Worm (Caenorhabditis elegans) whole organism, L1 larva: Measurements from ENCODE around the gene sec-61.A.

Experiments used
- C34B4.2 ChIP-seq: sonication (generic microtip); optimal IDR thresholded peaks from 2 replicates; lab custom pipeline; 2017; ENCODE audit warnings: mild to moderate bottlenecking, missing genetic modification characterization, missing compliant biosample characterization
- Y116A8C.19 ChIP-seq: sonication (generic microtip); optimal IDR thresholded peaks from 2 replicates; lab custom pipeline; 2016; ENCODE audit warnings: missing compliant biosample characterization, missing genetic modification characterization, borderline replicate concordance
- alr-1 ChIP-seq: fragments of 200-800 bp; sonication (Bioruptor generic); optimal IDR thresholded peaks from 2 replicates; lab custom pipeline; 2018; ENCODE audit warnings: borderline replicate concordance, mild to moderate bottlenecking, missing genetic modification characterization, missing compliant biosample characterization
- aly-2 ChIP-seq: fragments of 150-350 bp; optimal IDR thresholded peaks from 2 replicates; lab custom pipeline; 2014; ENCODE audit warnings: missing biosample characterization, missing genetic modification characterization
- ama-1 ChIP-seq: fragments of 150-350 bp; optimal IDR thresholded peaks from 2 replicates; lab custom pipeline; 2014
- ceh-8 ChIP-seq: fragments of 200-800 bp; sonication (Bioruptor generic); optimal IDR thresholded peaks from 2 replicates; lab custom pipeline; 2018; ENCODE audit warnings: mild to moderate bottlenecking, missing genetic modification characterization, moderate library complexity, missing compliant biosample characterization
- ceh-82 ChIP-seq, 3 experiments: fragments of 150-350 bp in 1 of 3; sonication (generic microtip) in 2 of 3; optimal IDR thresholded peaks; 2 replicates each; lab custom pipeline; 2014 to 2017; ENCODE audit warnings: missing biosample characterization in 3 of 3, missing genetic modification characterization in 3 of 3
- dpl-1 ChIP-seq, 3 experiments: fragments of 150-350 bp in 2 of 3; sonication (generic microtip) in 1 of 3; optimal IDR thresholded peaks; 2 replicates each; lab custom pipeline; 2014 to 2017; ENCODE audit warnings: missing biosample characterization in 3 of 3, missing genetic modification characterization in 3 of 3, missing genetic modification reagents in 3 of 3
- efl-1 ChIP-seq, 4 experiments: fragments of 150-350 bp; optimal IDR thresholded peaks in 3 of 4; peaks in 1 of 4; 1 replicate in 1 of 4; 2 replicates in 3 of 4; lab custom pipeline; 2014; ENCODE audit warnings: missing biosample characterization in 2 of 4, missing genetic modification characterization in 2 of 4, missing genetic modification reagents in 2 of 4
- egl-13 ChIP-seq: sonication (generic microtip); optimal IDR thresholded peaks from 2 replicates; lab custom pipeline; 2016; ENCODE audit warnings: missing genotype, missing genetic modification reagents, missing genetic modification characterization, missing compliant biosample characterization
- elt-3 ChIP-seq, 6 experiments: fragments of 150-350 bp in 1 of 6; sonication (generic microtip); optimal IDR thresholded peaks; 2 replicates each; lab custom pipeline; 2017 to 2018; ENCODE audit warnings: missing biosample characterization in 6 of 6, missing genetic modification characterization in 6 of 6, inconsistent platforms in 1 of 6
- fos-1 ChIP-seq: fragments of 150-350 bp; optimal IDR thresholded peaks from 2 replicates; lab custom pipeline; 2014; ENCODE audit warnings: missing biosample characterization, missing genetic modification characterization
- lin-13 ChIP-seq: fragments of 150-350 bp; optimal IDR thresholded peaks from 2 replicates; lab custom pipeline; 2014; ENCODE audit warnings: missing biosample characterization, missing genetic modification reagents, missing genetic modification characterization
- lin-14 ChIP-seq: fragments of 200-800 bp; sonication (Bioruptor generic); optimal IDR thresholded peaks from 2 replicates; lab custom pipeline; 2018; ENCODE audit warnings: mild to moderate bottlenecking, missing genetic modification characterization, moderate library complexity, missing compliant biosample characterization
- lin-15B ChIP-seq: fragments of 150-350 bp; sonication (generic microtip); optimal IDR thresholded peaks from 3 replicates; lab custom pipeline; 2014; ENCODE audit warnings: missing biosample characterization, missing genetic modification characterization
- lin-35 ChIP-seq, 2 experiments: fragments of 150-350 bp; optimal IDR thresholded peaks; 2 replicates each; lab custom pipeline; 2014; ENCODE audit warnings: missing biosample characterization in 2 of 2, missing genetic modification characterization in 2 of 2, missing genetic modification reagents in 2 of 2
- lsy-2 ChIP-seq, 2 experiments: fragments of 150-350 bp; optimal IDR thresholded peaks; 2 replicates each; lab custom pipeline; 2014; ENCODE audit warnings: missing biosample characterization in 2 of 2, missing genetic modification characterization in 2 of 2
- mab-9 ChIP-seq: fragments of 200-800 bp; sonication (Bioruptor generic); IDR thresholded peaks from 2 replicates; pipeline ENCODE4 v1.3.6; 2022; ENCODE audit warnings: missing genetic modification reagents, missing genetic modification characterization, missing compliant biosample characterization
- mdl-1 ChIP-seq, 2 experiments: fragments of 150-350 bp; optimal IDR thresholded peaks; 2 replicates each; lab custom pipeline; 2014 to 2017; ENCODE audit warnings: missing biosample characterization in 2 of 2, missing genetic modification characterization in 2 of 2, inconsistent platforms in 1 of 2
- mep-1 ChIP-seq: fragments of 150-350 bp; optimal IDR thresholded peaks from 2 replicates; lab custom pipeline; 2014; ENCODE audit warnings: missing biosample characterization, missing genetic modification characterization
- nhr-12 ChIP-seq: sonication (generic microtip); optimal IDR thresholded peaks from 2 replicates; lab custom pipeline; 2017; ENCODE audit warnings: missing biosample characterization, missing genetic modification characterization
- nhr-19 ChIP-seq: fragments of 200-800 bp; sonication (Bioruptor generic); conservative IDR thresholded peaks from 2 replicates; pipeline ENCODE4 v1.3.6; 2022; ENCODE audit warnings: missing genetic modification characterization, missing compliant biosample characterization
- nhr-237 ChIP-seq: fragments of 150-350 bp; optimal IDR thresholded peaks from 2 replicates; lab custom pipeline; 2014; ENCODE audit warnings: missing biosample characterization, missing genetic modification characterization
- nhr-28 ChIP-seq: fragments of 150-350 bp; optimal IDR thresholded peaks from 2 replicates; lab custom pipeline; 2014; ENCODE audit warnings: missing biosample characterization, missing genetic modification characterization
- nhr-47 ChIP-seq: sonication (generic microtip); optimal IDR thresholded peaks from 2 replicates; lab custom pipeline; 2016; ENCODE audit warnings: mild to moderate bottlenecking, missing genetic modification characterization, moderate library complexity, missing compliant biosample characterization
- nhr-71 ChIP-seq: sonication (generic microtip); optimal IDR thresholded peaks from 2 replicates; lab custom pipeline; 2016; ENCODE audit warnings: mild to moderate bottlenecking, missing genetic modification characterization, moderate library complexity, missing compliant biosample characterization
- pax-3 ChIP-seq: fragments of 200-800 bp; sonication (Bioruptor generic); optimal IDR thresholded peaks from 2 replicates; lab custom pipeline; 2018; ENCODE audit warnings: mild to moderate bottlenecking, missing genetic modification characterization, moderate library complexity, missing compliant biosample characterization
- skn-1 ChIP-seq: fragments of 150-350 bp; optimal IDR thresholded peaks from 2 replicates; lab custom pipeline; 2014; ENCODE audit warnings: missing biosample characterization, missing genetic modification characterization
- snpc-4 ChIP-seq: fragments of 150-350 bp; optimal IDR thresholded peaks from 2 replicates; lab custom pipeline; 2014; ENCODE audit warnings: missing biosample characterization, missing genetic modification characterization
- sptf-1 ChIP-seq: fragments of 150-350 bp; optimal IDR thresholded peaks from 2 replicates; lab custom pipeline; 2014; ENCODE audit warnings: missing biosample characterization, missing genetic modification characterization
- unc-30 ChIP-seq: sonication (generic microtip); optimal IDR thresholded peaks from 2 replicates; lab custom pipeline; 2017; ENCODE audit warnings: missing biosample characterization, missing genetic modification characterization
- unc-62 ChIP-seq: fragments of 150-350 bp; optimal IDR thresholded peaks from 2 replicates; lab custom pipeline; 2014; ENCODE audit warnings: missing biosample characterization, missing genetic modification reagents, missing genetic modification characterization
- unc-98 ChIP-seq: fragments of 200-800 bp; sonication (Bioruptor generic); IDR thresholded peaks from 2 replicates; pipeline ENCODE4 v1.3.6; 2022; ENCODE audit warnings: missing genetic modification characterization, missing compliant biosample characterization
- vab-15 ChIP-seq: sonication (generic microtip); optimal IDR thresholded peaks from 2 replicates; lab custom pipeline; 2017; ENCODE audit warnings: missing genotype, mild to moderate bottlenecking, missing genetic modification characterization, missing compliant biosample characterization
- xbp-1 ChIP-seq: sonication (generic microtip); optimal IDR thresholded peaks from 2 replicates; lab custom pipeline; 2016; ENCODE audit warnings: missing genetic modification characterization, missing compliant biosample characterization
- zag-1 ChIP-seq: fragments of 150-350 bp; optimal IDR thresholded peaks from 2 replicates; lab custom pipeline; 2014; ENCODE audit warnings: missing biosample characterization, missing genetic modification characterization

sec-61.A gene

ce11 chrIV:14799186-14799585 lies 25.9 kb downstream of the sec-61.A start, which contains the start of gene Y57G11C.14:
Gene Y57G11C.14 (plus strand): TSS chrIV:14799311.
- TF ChIP-seq lin-14 (GFP tag; lab: Kevin White, UChicago) = no peak
- peak; percentile 4 for TF ChIP-seq ama-1
- TF ChIP-seq lin-35 (GFP tag; optimal IDR thresholded peaks at IDR 0.05; lab: Kevin White, UChicago) = no peak
- no peak for TF ChIP-seq xbp-1 (tag; lab: Kevin White, UChicago)

ce11 chrIV:14797849-14798248 lies 27.2 kb downstream of the sec-61.A start, which contains the start of gene arl-8:
Gene arl-8 (plus strand): TSS chrIV:14798149.
- TF ChIP-seq nhr-28 (tag; lab: Kevin White, UChicago) = no peak
- no peak for TF ChIP-seq pax-3
- no peak for TF ChIP-seq Y116A8C.19 (tag; lab: Kevin White, UChicago)
- no peak for TF ChIP-seq ceh-8 (GFP tag; lab: Kevin White, UChicago)
- TF ChIP-seq mep-1 = no peak
- no peak for TF ChIP-seq zag-1
- no peak for TF ChIP-seq aly-2 (tag; lab: Kevin White, UChicago)
- no peak for TF ChIP-seq unc-62 (GFP tag; lab: Kevin White, UChicago)
- TF ChIP-seq nhr-237 (tag; lab: Kevin White, UChicago) = no peak
- no peak for TF ChIP-seq sptf-1 (tag; lab: Kevin White, UChicago)
- TF ChIP-seq nhr-71 (tag; lab: Kevin White, UChicago) = no peak
- TF ChIP-seq snpc-4 (tag; lab: Kevin White, UChicago) = no peak
- no peak for TF ChIP-seq elt-3 (tag; optimal IDR thresholded peaks at IDR 0.05; lab: Kevin White, UChicago)
- TF ChIP-seq nhr-47 (tag; lab: Kevin White, UChicago) = no peak

ce11 chrIV:14797354-14797753 lies 27.7 kb downstream of the sec-61.A start, which contains the start of the genes Y57G11C.1147 and nuo-3:
Gene Y57G11C.1147 (minus strand): TSS chrIV:14797514.
Gene nuo-3 (minus strand): TSS chrIV:14797544.
- TF ChIP-seq lin-13 (GFP tag; lab: Kevin White, UChicago) (no peak), ceh-82 (tag; optimal IDR thresholded peaks at IDR 0.05; lab: Kevin White, UChicago) (peak in 1 of 3 experiments; percentile 49), mab-9 (GFP tag; lab: Robert Waterston, UW) (no peak), lsy-2 (tag; optimal IDR thresholded peaks at IDR 0.05; lab: Kevin White, UChicago) (peak; percentile 18 to 61), fos-1 (tag; lab: Kevin White, UChicago) (no peak), Y116A8C.19 (tag; lab: Kevin White, UChicago) (no peak), dpl-1 (GFP tag; optimal IDR thresholded peaks at IDR 0.05; lab: Kevin White, UChicago) (peak in 2 of 3 experiments; percentile 20 to 41), efl-1 (optimal IDR thresholded peaks at IDR 0.05; lab: Kevin White, UChicago) (peak; percentile 27 to 50), efl-1 (GFP tag; optimal IDR thresholded peaks at IDR 0.05 in 1 of 2; lab: Kevin White, UChicago) (peak; percentile 19 to 89), egl-13 (tag; lab: Kevin White, UChicago) (no peak), C34B4.2 (no peak), nhr-237 (tag; lab: Kevin White, UChicago) (no peak), mdl-1 (tag; optimal IDR thresholded peaks at IDR 0.05; lab: Kevin White, UChicago) (peak in 1 of 2 experiments; percentile 24), nhr-12 (tag; lab: Kevin White, UChicago) (no peak), unc-30 (tag; lab: Kevin White, UChicago) (no peak), xbp-1 (tag; lab: Kevin White, UChicago) (no peak), mep-1 (no peak), pax-3 (no peak), unc-98 (no peak), lin-35 (GFP tag; optimal IDR thresholded peaks at IDR 0.05; lab: Kevin White, UChicago) (peak; percentile 38 to 60), lin-15B (tag; lab: Kevin White, UChicago) (peak; percentile 19), vab-15 (tag; lab: Kevin White, UChicago) (no peak), nhr-19 (no peak), alr-1 (tag; lab: Kevin White, UChicago) (no peak), skn-1 (peak; percentile 62)
